Worm (Caenorhabditis elegans): ENCODE data around the gene shc-2.

DNA sequence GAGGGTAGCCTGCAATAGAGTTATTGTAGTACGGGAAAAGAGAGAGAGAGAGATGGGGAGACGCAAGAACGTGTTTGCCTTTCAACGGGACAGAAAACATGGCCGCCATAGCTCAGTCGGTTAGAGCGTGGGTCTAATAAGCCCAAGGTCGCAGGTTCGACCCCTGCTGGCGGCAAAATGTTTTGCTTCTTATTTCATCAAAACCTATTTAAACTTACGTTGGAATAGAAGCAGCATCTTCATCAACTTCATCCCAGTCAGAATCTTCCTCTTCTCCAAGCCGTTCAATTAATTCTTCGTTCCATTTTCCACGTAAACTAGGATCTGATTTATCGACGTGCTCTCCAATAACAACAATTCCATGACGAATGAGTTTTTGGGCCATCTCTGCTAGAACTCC, 63.7 kb downstream of the shc-2 start:
- peak; percentile 46 for TF ChIP-seq unc-130 (GFP tag; optimal IDR thresholded peaks at IDR 0.05)
- peak; percentile 74 for TF ChIP-seq athp-1 (tag; optimal IDR thresholded peaks at IDR 0.05)
- 0 out of 2 replicates have a peak, but pooled peaks have one; percentile 13 for TF ChIP-seq C17E4.6 (GFP tag; IDR thresholded peaks at IDR 0.05)
- TF ChIP-seq attf-6 (GFP tag; IDR thresholded peaks at IDR 0.05) = peak; percentile 73
- no peak for TF ChIP-seq ama-1 (optimal IDR thresholded peaks at IDR 0.05)
- peak; percentile 59 to 60 for TF ChIP-seq ama-1 (GFP tag; optimal IDR thresholded peaks at IDR 0.05)
- peak; percentile 43 for TF ChIP-seq B0035.1 (tag; optimal IDR thresholded peaks at IDR 0.05)
